Worm (Caenorhabditis elegans): ENCODE data around the gene lin-9.

DNA sequence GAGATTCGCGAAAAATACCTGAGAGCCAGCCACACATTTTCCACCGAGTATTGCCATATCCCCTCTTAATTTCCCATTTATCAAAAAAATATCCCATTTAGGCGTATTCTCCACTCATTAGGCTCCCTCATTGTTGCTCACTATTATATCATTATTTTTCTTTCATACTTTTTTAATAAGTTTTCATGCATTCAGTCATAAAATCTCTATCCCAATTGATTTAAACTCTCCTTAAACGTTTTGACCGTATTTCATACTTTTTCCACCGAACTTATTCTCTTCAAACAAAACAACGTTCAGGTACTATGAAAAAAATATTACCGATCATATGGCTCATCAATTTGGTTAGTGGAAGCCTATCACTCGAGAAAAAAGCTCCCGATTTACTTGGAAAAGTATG lies 14.0 kb downstream of the lin-9 start, which contains the start of gene lnkn-1:
- no peak for TF ChIP-seq snpc-4 (tag; optimal IDR thresholded peaks at IDR 0.05)
- TF ChIP-seq unc-62 (GFP tag; optimal IDR thresholded peaks at IDR 0.05), result no peak
- no peak for TF ChIP-seq lsy-2 (tag; optimal IDR thresholded peaks at IDR 0.05)

All from whole organism, mixed stage, embryonic.